Fruit fly (Drosophila melanogaster) whole organism, embryonic: Measurements from ENCODE around the gene Src64B.

Experiments
- Abd-B ChIP-seq: fragments of 200-800 bp; sonication (Bioruptor generic); optimal IDR thresholded peaks from 2 replicates; lab custom pipeline; 2018; ENCODE audit warnings: missing biosample characterization, mild to moderate bottlenecking, missing genetic modification characterization, moderate library complexity
- Atf-2 ChIP-seq: fragments of 200-800 bp; sonication (Bioruptor generic); optimal IDR thresholded peaks from 2 replicates; lab custom pipeline; 2016; ENCODE audit warnings: missing biosample characterization, missing genetic modification characterization
- Atf6 ChIP-seq: fragments of 200-800 bp; sonication (Bioruptor generic); IDR thresholded peaks from 2 replicates; pipeline ENCODE4 v1.3.6; 2022; ENCODE audit warnings: missing biosample characterization, missing genetic modification characterization
- Bdp1 ChIP-seq: fragments of 200-800 bp; sonication (Bioruptor generic); optimal IDR thresholded peaks from 3 replicates; lab custom pipeline; 2016; ENCODE audit warnings: missing biosample characterization, missing genetic modification characterization
- CG10543 ChIP-seq: fragments of 200-800 bp; sonication (Bioruptor generic); optimal IDR thresholded peaks from 3 replicates; lab custom pipeline; 2017; ENCODE audit warnings: missing biosample characterization, mild to moderate bottlenecking, missing genetic modification characterization, moderate library complexity
- CG11456 ChIP-seq: fragments of 200-800 bp; sonication (Bioruptor generic); IDR thresholded peaks from 3 replicates; pipeline ENCODE4 v1.3.6; 2022; ENCODE audit warnings: missing biosample characterization, missing genetic modification characterization
- CG12071 ChIP-seq: fragments of 200-800 bp; sonication (Bioruptor generic); optimal IDR thresholded peaks from 3 replicates; lab custom pipeline; 2018; ENCODE audit warnings: missing biosample characterization, mild to moderate bottlenecking, missing genetic modification characterization
- CG14860 ChIP-seq: fragments of 200-800 bp; sonication (Bioruptor generic); IDR thresholded peaks from 3 replicates; pipeline ENCODE4 v1.3.6; 2022; ENCODE audit warnings: missing biosample characterization, missing genetic modification characterization; ENCODE audit not compliant: partially characterized antibody
- CG16863 ChIP-seq: fragments of 200-800 bp; sonication (Bioruptor generic); optimal IDR thresholded peaks from 3 replicates; lab custom pipeline; 2016; ENCODE audit warnings: missing biosample characterization, missing genetic modification characterization
- CG17186 ChIP-seq: fragments of 200-800 bp; sonication (Bioruptor generic); optimal IDR thresholded peaks from 3 replicates; lab custom pipeline; 2017; ENCODE audit warnings: missing biosample characterization, missing genetic modification reagents, missing genetic modification characterization
- CG17328 ChIP-seq: fragments of 200-800 bp; sonication (Bioruptor generic); IDR thresholded peaks from 2 replicates; pipeline ENCODE4 v1.3.6; 2022; ENCODE audit warnings: missing biosample characterization, missing genetic modification characterization
- CG2199 ChIP-seq: fragments of 200-800 bp; sonication (Bioruptor generic); IDR thresholded peaks from 3 replicates; pipeline ENCODE4 v1.3.6; 2022; ENCODE audit warnings: missing biosample characterization, missing genetic modification characterization
- CG4282 ChIP-seq: fragments of 200-800 bp; sonication (Bioruptor generic); optimal IDR thresholded peaks from 2 replicates; lab custom pipeline; 2016; ENCODE audit warnings: missing biosample characterization, missing genetic modification characterization
- CG4707 ChIP-seq: fragments of 200-800 bp; sonication (Bioruptor generic); optimal IDR thresholded peaks from 2 replicates; lab custom pipeline; 2018; ENCODE audit warnings: missing biosample characterization, mild to moderate bottlenecking, missing genetic modification characterization, moderate library complexity
- CG5180 ChIP-seq: fragments of 200-800 bp; sonication (Bioruptor generic); optimal IDR thresholded peaks from 3 replicates; lab custom pipeline; 2017; ENCODE audit warnings: missing biosample characterization, missing genetic modification characterization, mild to moderate bottlenecking, moderate library complexity, missing genetic modification reagents
- CG6272 ChIP-seq: fragments of 200-800 bp; sonication (Bioruptor generic); IDR thresholded peaks from 2 replicates; pipeline ENCODE4 v1.3.6; 2022; ENCODE audit warnings: missing biosample characterization, missing genetic modification characterization
- CG7963 ChIP-seq: fragments of 200-800 bp; sonication (Bioruptor generic); IDR thresholded peaks from 3 replicates; pipeline ENCODE4 v1.3.6; 2022; ENCODE audit warnings: missing biosample characterization, missing genetic modification characterization; ENCODE audit not compliant: partially characterized antibody
- CG8388 ChIP-seq: fragments of 200-800 bp; sonication (Bioruptor generic); optimal IDR thresholded peaks from 2 replicates; lab custom pipeline; 2019; ENCODE audit warnings: missing biosample characterization, mild to moderate bottlenecking, missing genetic modification characterization, moderate library complexity
- CoRest ChIP-seq: fragments of 200-800 bp; sonication (Bioruptor generic); optimal IDR thresholded peaks from 3 replicates; lab custom pipeline; 2018; ENCODE audit warnings: missing biosample characterization, mild to moderate bottlenecking, missing genetic modification characterization, moderate library complexity
- CrebB ChIP-seq: fragments of 200-800 bp; sonication (Bioruptor generic); optimal IDR thresholded peaks from 3 replicates; lab custom pipeline; 2018; ENCODE audit warnings: missing biosample characterization, mild to moderate bottlenecking, missing genetic modification characterization
- D19A ChIP-seq: fragments of 200-800 bp; optimal IDR thresholded peaks from 3 replicates; lab custom pipeline; 2019; ENCODE audit warnings: missing biosample characterization, mild to moderate bottlenecking, missing genetic modification characterization, moderate library complexity
- Doc2 ChIP-seq: fragments of 200-800 bp; sonication (Bioruptor generic); IDR thresholded peaks from 2 replicates; pipeline ENCODE4 v1.3.6; 2022; ENCODE audit warnings: missing biosample characterization, missing genetic modification characterization
- Dref ChIP-seq: fragments of 200-800 bp; sonication (Bioruptor generic); IDR thresholded peaks from 2 replicates; pipeline ENCODE4 v1.3.6; 2022; ENCODE audit warnings: missing biosample characterization, missing genetic modification characterization
- E2f1 ChIP-seq: fragments of 200-800 bp; sonication (Bioruptor generic); IDR thresholded peaks from 2 replicates; pipeline ENCODE4 v1.3.6; 2022; ENCODE audit warnings: missing biosample characterization, missing genetic modification characterization
- H15 ChIP-seq: fragments of 200-800 bp; sonication (Bioruptor generic); IDR thresholded peaks from 3 replicates; pipeline ENCODE4 v1.3.6; 2022; ENCODE audit warnings: missing biosample characterization, missing genetic modification characterization
- HLH3B ChIP-seq: fragments of 200-800 bp; sonication (Bioruptor generic); IDR thresholded peaks from 2 replicates; pipeline ENCODE4 v1.3.6; 2022; ENCODE audit warnings: missing biosample characterization, missing genetic modification characterization
- HmgZ ChIP-seq: fragments of 200-800 bp; sonication (Bioruptor generic); optimal IDR thresholded peaks from 2 replicates; lab custom pipeline; 2018; ENCODE audit warnings: missing biosample characterization, mild to moderate bottlenecking, missing genetic modification characterization
- Nf-YB ChIP-seq: fragments of 200-800 bp; sonication (Bioruptor generic); optimal IDR thresholded peaks from 3 replicates; lab custom pipeline; 2019; ENCODE audit warnings: missing biosample characterization, mild to moderate bottlenecking, missing genetic modification characterization, moderate library complexity
- Sox100B ChIP-seq: fragments of 200-800 bp; sonication (Bioruptor generic); optimal IDR thresholded peaks from 3 replicates; lab custom pipeline; 2018; ENCODE audit warnings: missing biosample characterization, mild to moderate bottlenecking, missing genetic modification characterization
- Sox102F ChIP-seq: fragments of 200-800 bp; sonication (Bioruptor generic); optimal IDR thresholded peaks from 2 replicates; lab custom pipeline; 2018; ENCODE audit warnings: missing biosample characterization, mild to moderate bottlenecking, missing genetic modification characterization, moderate library complexity
- Stat92E ChIP-seq, 3 experiments: fragments of >200 bp in 2 of 3; fragments of 200-800 bp in 1 of 3; sonication (Bioruptor generic) in 1 of 3; optimal IDR thresholded peaks; 2 replicates each; lab custom pipeline; 2017 to 2019; ENCODE audit warnings: missing biosample characterization in 3 of 3, missing genetic modification characterization in 3 of 3, mild to moderate bottlenecking in 1 of 3, moderate library complexity in 1 of 3
- Xbp1 ChIP-seq: fragments of 200-800 bp; sonication (Bioruptor generic); optimal IDR thresholded peaks from 3 replicates; lab custom pipeline; 2016; ENCODE audit warnings: missing biosample characterization, mild to moderate bottlenecking, missing genetic modification characterization
- Xrp1 ChIP-seq: fragments of 200-800 bp; sonication (Bioruptor generic); IDR thresholded peaks from 2 replicates; pipeline ENCODE4 v1.3.6; 2022; ENCODE audit warnings: missing biosample characterization, missing genetic modification characterization
- ash1 ChIP-seq: fragments of 200-800 bp; sonication (Bioruptor generic); optimal IDR thresholded peaks from 2 replicates; lab custom pipeline; 2018; ENCODE audit warnings: missing biosample characterization, mild to moderate bottlenecking, missing genetic modification characterization
- bbx ChIP-seq: fragments of 200-800 bp; sonication (Bioruptor generic); IDR thresholded peaks from 2 replicates; pipeline ENCODE4 v1.3.6; 2022; ENCODE audit warnings: missing biosample characterization, missing genetic modification characterization; ENCODE audit not compliant: partially characterized antibody
- bowl ChIP-seq: fragments of 200-800 bp; sonication (Bioruptor generic); IDR thresholded peaks from 2 replicates; pipeline ENCODE4 v1.3.6; 2022; ENCODE audit warnings: missing biosample characterization, missing genetic modification characterization
- btn ChIP-seq: fragments of 200-800 bp; sonication (Bioruptor generic); optimal IDR thresholded peaks from 2 replicates; lab custom pipeline; 2016; ENCODE audit warnings: missing biosample characterization, missing genetic modification characterization
- crol ChIP-seq: fragments of 200-800 bp; sonication (Bioruptor generic); IDR thresholded peaks from 2 replicates; pipeline ENCODE4 v1.3.6; 2022; ENCODE audit warnings: missing biosample characterization, missing genetic modification characterization
- dati ChIP-seq: fragments of 200-800 bp; sonication (Bioruptor generic); IDR thresholded peaks from 2 replicates; pipeline ENCODE4 v1.3.6; 2022; ENCODE audit warnings: missing biosample characterization, missing genetic modification characterization
- emc ChIP-seq: fragments of 200-800 bp; sonication (Bioruptor generic); optimal IDR thresholded peaks from 2 replicates; lab custom pipeline; 2016; ENCODE audit warnings: missing biosample characterization, missing genetic modification characterization
- gce ChIP-seq: fragments of 200-800 bp; sonication (Bioruptor generic); IDR thresholded peaks from 3 replicates; pipeline ENCODE4 v1.3.6; 2022; ENCODE audit warnings: missing biosample characterization, missing genetic modification characterization
- gem ChIP-seq: fragments of 200-800 bp; sonication (Bioruptor generic); optimal IDR thresholded peaks from 2 replicates; lab custom pipeline; 2019; ENCODE audit warnings: missing biosample characterization, mild to moderate bottlenecking, missing genetic modification characterization, moderate library complexity
- gsb ChIP-seq: fragments of 200-800 bp; sonication (Bioruptor generic); IDR thresholded peaks from 2 replicates; pipeline ENCODE4 v1.3.6; 2022; ENCODE audit warnings: missing biosample characterization, missing genetic modification characterization
- inv ChIP-seq: fragments of 200-800 bp; sonication (Bioruptor generic); IDR thresholded peaks from 2 replicates; pipeline ENCODE4 v1.3.6; 2022; ENCODE audit warnings: missing biosample characterization, missing genetic modification characterization; ENCODE audit not compliant: partially characterized antibody
- jumu ChIP-seq: fragments of 200-800 bp; sonication (Bioruptor generic); optimal IDR thresholded peaks from 3 replicates; lab custom pipeline; 2016; ENCODE audit warnings: missing biosample characterization, missing genetic modification characterization
- ken ChIP-seq: fragments of 200-800 bp; sonication (Bioruptor generic); IDR thresholded peaks from 3 replicates; pipeline ENCODE4 v1.3.6; 2022; ENCODE audit warnings: missing biosample characterization, missing genetic modification characterization
- pum ChIP-seq: fragments of 200-800 bp; sonication (Bioruptor generic); optimal IDR thresholded peaks from 2 replicates; lab custom pipeline; 2016; ENCODE audit warnings: missing biosample characterization, missing genetic modification characterization
- slp2 ChIP-seq: fragments of 200-800 bp; sonication (Bioruptor generic); optimal IDR thresholded peaks from 2 replicates; lab custom pipeline; 2016; ENCODE audit warnings: missing biosample characterization, missing genetic modification characterization
- z ChIP-seq: fragments of 200-800 bp; sonication (Bioruptor generic); IDR thresholded peaks from 3 replicates; pipeline ENCODE4 v1.3.6; 2022; ENCODE audit warnings: missing biosample characterization, missing genetic modification characterization
- zfh1 ChIP-seq: fragments of 200-800 bp; sonication (Bioruptor generic); IDR thresholded peaks from 3 replicates; pipeline ENCODE4 v1.3.6; 2022; ENCODE audit warnings: missing biosample characterization, missing genetic modification characterization

Src64B gene

DNA sequence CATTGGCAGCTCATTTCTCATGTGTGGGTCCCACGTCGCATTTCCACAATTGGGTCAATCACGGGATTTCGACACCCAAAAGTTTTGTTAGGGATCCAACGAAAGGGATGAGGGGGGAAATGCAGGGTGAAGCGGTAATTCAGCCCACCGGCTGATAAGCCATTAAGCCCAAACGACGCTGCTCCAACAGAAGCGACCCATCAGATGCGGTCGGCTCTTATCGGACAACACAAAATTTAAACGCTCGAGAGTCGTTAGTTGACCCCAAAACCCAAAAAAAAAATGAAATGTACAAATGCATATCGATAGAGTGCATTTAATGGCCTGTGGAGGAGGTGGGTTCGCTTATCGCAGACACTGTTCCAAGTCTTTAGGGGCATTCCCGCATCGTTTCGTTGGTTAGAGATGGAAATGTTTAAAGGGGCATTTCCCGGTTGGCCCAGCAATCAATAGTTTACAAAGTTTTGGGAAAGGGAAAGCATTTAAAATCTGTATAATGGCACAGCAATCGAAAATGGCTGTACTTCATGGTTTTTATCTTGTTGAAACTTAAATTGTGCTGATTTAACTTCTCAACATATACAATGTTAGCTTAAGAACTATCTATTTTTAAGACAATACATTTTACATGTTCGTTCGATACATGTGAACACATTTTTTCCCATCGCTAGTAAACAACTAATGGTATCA, 19.1 kb downstream of the Src64B start (continued):
- no peak for TF ChIP-seq CG7963 (GFP tag; lab: Robert Waterston, UW)
- TF ChIP-seq Sox102F (GFP tag; lab: Kevin White, UChicago): peak; percentile 53
- no peak for TF ChIP-seq CG17328 (GFP tag; lab: Robert Waterston, UW)
- no peak for TF ChIP-seq CrebB (tag; lab: Kevin White, UChicago)
- no peak for TF ChIP-seq Xbp1
- TF ChIP-seq CG14860 (GFP tag; lab: Robert Waterston, UW): peak; percentile 27; the same call in 1 of the 3 replicates
- 0 out of 3 replicates have a peak, but pooled peaks have one; percentile 35 for TF ChIP-seq z (GFP tag; lab: Robert Waterston, UW)
- TF ChIP-seq Nf-YB: no peak
- TF ChIP-seq zfh1 (GFP tag; lab: Robert Waterston, UW): 0 out of 3 replicates have a peak, but pooled peaks have one; percentile 4
- TF ChIP-seq CoRest (tag; lab: Kevin White, UChicago): peak; percentile 14
- no peak for TF ChIP-seq CG6272 (GFP tag; lab: Robert Waterston, UW)
- no peak for TF ChIP-seq HmgZ (tag; lab: Kevin White, UChicago)
- TF ChIP-seq D19A (tag; lab: Kevin White, UChicago): peak; percentile 33
- TF ChIP-seq HLH3B (GFP tag; lab: Robert Waterston, UW): no peak
- no peak for TF ChIP-seq slp2
- no peak for TF ChIP-seq Stat92E (GFP tag; optimal IDR thresholded peaks at IDR 0.05; lab: Kevin White, UChicago)
- TF ChIP-seq Sox100B (GFP tag; lab: Kevin White, UChicago): peak; percentile 10
- TF ChIP-seq Doc2 (GFP tag; lab: Robert Waterston, UW): no peak
- TF ChIP-seq bbx: no peak
- TF ChIP-seq dati: no peak
- no peak for TF ChIP-seq gsb
- no peak for TF ChIP-seq CG5180 (GFP tag; lab: Kevin White, UChicago)
- no peak for TF ChIP-seq Bdp1
- no peak for TF ChIP-seq pum (GFP tag; lab: Kevin White, UChicago)
- no peak for TF ChIP-seq CG11456 (GFP tag; lab: Robert Waterston, UW)
- no peak for TF ChIP-seq emc (GFP tag; lab: Kevin White, UChicago)
- no peak for TF ChIP-seq inv (GFP tag; lab: Robert Waterston, UW)
- TF ChIP-seq gem: peak; percentile 53
- no peak for TF ChIP-seq CG4707
- no peak for TF ChIP-seq CG16863
- no peak for TF ChIP-seq ash1
- peak; percentile 4 for TF ChIP-seq CG8388 (GFP tag; lab: Kevin White, UChicago)
- no peak for TF ChIP-seq Abd-B
- TF ChIP-seq crol (GFP tag; lab: Robert Waterston, UW): peak; percentile 83
- TF ChIP-seq Atf6 (GFP tag; lab: Robert Waterston, UW): no peak
- no peak for TF ChIP-seq E2f1 (GFP tag; lab: Robert Waterston, UW)
- 0 out of 3 replicates have a peak, but pooled peaks have one; percentile 75 for TF ChIP-seq CG2199
- no peak for TF ChIP-seq H15 (GFP tag; lab: Robert Waterston, UW)
- no peak for TF ChIP-seq CG4282
- TF ChIP-seq bowl (GFP tag; lab: Robert Waterston, UW): no peak
- no peak for TF ChIP-seq Xrp1 (GFP tag; lab: Robert Waterston, UW)
- no peak for TF ChIP-seq Atf-2
- no peak for TF ChIP-seq ken (GFP tag; lab: Robert Waterston, UW)
- peak; percentile 35 for TF ChIP-seq CG10543
- TF ChIP-seq Dref (GFP tag; lab: Robert Waterston, UW): no peak
- no peak for TF ChIP-seq CG17186
- TF ChIP-seq CG12071 (GFP tag; lab: Kevin White, UChicago): no peak
- TF ChIP-seq btn: no peak
- TF ChIP-seq gce (GFP tag; lab: Robert Waterston, UW): 0 out of 3 replicates have a peak, but pooled peaks have one; percentile 9
- TF ChIP-seq jumu (GFP tag; lab: Kevin White, UChicago): no peak
